Fruit fly (Drosophila melanogaster) whole organism, wandering third instar larva: ENCODE results near the gene Ir94a.

Source experiments
- Dif ChIP-seq: fragments of 200-275, 200-300 bp; sonication (Bioruptor generic); optimal IDR thresholded peaks from 2 replicates; lab custom pipeline; 2018; ENCODE audit warnings: missing biosample characterization, missing genetic modification characterization; ENCODE audit not compliant: partially characterized antibody
- Jra ChIP-seq: sonication (Bioruptor generic); optimal IDR thresholded peaks from 2 replicates; lab custom pipeline; 2016; ENCODE audit warnings: missing biosample characterization, missing genetic modification characterization
- Myc ChIP-seq: fragments of >200 bp; optimal IDR thresholded peaks from 2 replicates; lab custom pipeline; 2017
- OdsH ChIP-seq: fragments of 200-800 bp; sonication (Bioruptor generic); optimal IDR thresholded peaks from 2 replicates; lab custom pipeline; 2016; ENCODE audit warnings: missing biosample characterization, mild to moderate bottlenecking, missing genetic modification characterization
- br ChIP-seq: fragments of 200-800 bp; sonication (Bioruptor generic); optimal IDR thresholded peaks from 2 replicates; lab custom pipeline; 2016; ENCODE audit warnings: missing biosample characterization, missing genetic modification characterization
- dsf ChIP-seq: sonication (Bioruptor generic); optimal IDR thresholded peaks from 2 replicates; lab custom pipeline; 2016; ENCODE audit warnings: missing biosample characterization, missing genetic modification characterization, borderline replicate concordance
- jim ChIP-seq: fragments of 175-275, 200-325 bp; sonication (Bioruptor generic); optimal IDR thresholded peaks from 2 replicates; lab custom pipeline; 2016; ENCODE audit warnings: missing biosample characterization, mild to moderate bottlenecking, missing genetic modification characterization
- psq ChIP-seq: fragments of 200-800 bp; sonication (Bioruptor generic); optimal IDR thresholded peaks from 3 replicates; lab custom pipeline; 2017; ENCODE audit warnings: missing biosample characterization, mild to moderate bottlenecking, missing genetic modification characterization, moderate library complexity
- rgr ChIP-seq: fragments of 200-800 bp; sonication (Bioruptor generic); optimal IDR thresholded peaks from 3 replicates; lab custom pipeline; 2016; ENCODE audit warnings: missing biosample characterization, mild to moderate bottlenecking, missing genetic modification characterization
- usp ChIP-seq: fragments of >200 bp; optimal IDR thresholded peaks from 2 replicates; lab custom pipeline; 2017; ENCODE audit warnings: missing biosample characterization, missing genetic modification characterization

dm6 chr3R:22161613-22162409 lies 48.6 kb downstream of the Ir94a start:
- no peak for TF ChIP-seq usp (GFP tag; lab: Kevin White, UChicago)
- no peak for TF ChIP-seq OdsH
- no peak for TF ChIP-seq br
- no peak for TF ChIP-seq dsf
- TF ChIP-seq Jra (GFP tag; lab: Kevin White, UChicago): no peak
- no peak for TF ChIP-seq jim (GFP tag; lab: Kevin White, UChicago)
- no peak for TF ChIP-seq rgr (GFP tag; lab: Kevin White, UChicago)
- no peak for TF ChIP-seq Dif
- TF ChIP-seq Myc (lab: Kevin White, UChicago): no peak
- no peak for TF ChIP-seq psq (GFP tag; lab: Kevin White, UChicago)
